Fruit fly (Drosophila melanogaster): ENCODE data around the gene mRpL45.

dm6 chr3R:22589311-22589710 is 29.0 kb upstream of the mRpL45 start:
- TF ChIP-seq CG15479 (GFP tag; optimal IDR thresholded peaks at IDR 0.05) (no peak), sens-2 (GFP tag; IDR thresholded peaks at IDR 0.05) (no peak), corto (GFP tag; optimal IDR thresholded peaks at IDR 0.05) (no peak), jigr1 (GFP tag; IDR thresholded peaks at IDR 0.05) (no peak), fd64A (GFP tag; optimal IDR thresholded peaks at IDR 0.05) (peak; percentile 67), gce (GFP tag; IDR thresholded peaks at IDR 0.05) (0 out of 3 replicates have a peak, but pooled peaks have one; percentile 52), CG12744 (GFP tag; optimal IDR thresholded peaks at IDR 0.05) (no peak), Hr78 (GFP tag; optimal IDR thresholded peaks at IDR 0.05) (no peak)
